Worm (Caenorhabditis elegans): ENCODE results near the gene pkc-2.

The pkc-2 gene

ce11 chrX:9405922-9406321, 41.3 kb downstream of the pkc-2 start:
- TF ChIP-seq lin-14 (GFP tag; optimal IDR thresholded peaks at IDR 0.05), result peak; percentile 28
- peak; percentile 31 for TF ChIP-seq blmp-1 (tag; optimal IDR thresholded peaks at IDR 0.05)
- TF ChIP-seq nhr-47 (tag; optimal IDR thresholded peaks at IDR 0.05), result no peak
- TF ChIP-seq nhr-85 (tag), result peak; percentile 39

- TF ChIP-seq elt-3 (tag; optimal IDR thresholded peaks at IDR 0.05) (peak in 2 of 6 experiments; percentile 28 to 54), nhr-20 (tag; optimal IDR thresholded peaks at IDR 0.05) (peak; percentile 64), lin-14 (GFP tag; optimal IDR thresholded peaks at IDR 0.05) (peak; percentile 74), snu-23 (GFP tag; optimal IDR thresholded peaks at IDR 0.05) (peak; percentile 55), unc-130 (tag; optimal IDR thresholded peaks at IDR 0.05) (peak; percentile 28), blmp-1 (tag; optimal IDR thresholded peaks at IDR 0.05) (peak; percentile 70), nhr-85 (tag) (peak; percentile 87), sptf-1 (tag; optimal IDR thresholded peaks at IDR 0.05) (no peak), fkh-4 (tag; optimal IDR thresholded peaks at IDR 0.05; ENCODE audit: borderline replicate concordance) (no peak), nhr-47 (tag; optimal IDR thresholded peaks at IDR 0.05) (peak; percentile 9), nhr-71 (tag; optimal IDR thresholded peaks at IDR 0.05) (peak; percentile 44), nhr-90 (tag; optimal IDR thresholded peaks at IDR 0.05; ENCODE audit: poor library complexity) (peak; percentile 44), lin-35 (GFP tag; optimal IDR thresholded peaks at IDR 0.05) (peak in 1 of 2 experiments; percentile 16), egl-27 (tag; optimal IDR thresholded peaks at IDR 0.05) (no peak)
Observed at ce11 chrX:9409114-9409513, 44.5 kb downstream of the pkc-2 start.

- TF ChIP-seq nhr-20 (tag; optimal IDR thresholded peaks at IDR 0.05), result peak; percentile 10
- TF ChIP-seq snpc-4 (tag; optimal IDR thresholded peaks at IDR 0.05), result no peak
- TF ChIP-seq elt-2 (tag; optimal IDR thresholded peaks at IDR 0.05), result no peak
- peak; percentile 43 for TF ChIP-seq nhr-77 (tag; optimal IDR thresholded peaks at IDR 0.05)
- no peak for TF ChIP-seq mdl-1 (tag; optimal IDR thresholded peaks at IDR 0.05)
- no peak for TF ChIP-seq efl-1 (optimal IDR thresholded peaks at IDR 0.05)
- peak in 1 of 2 experiments; percentile 35 for TF ChIP-seq efl-1 (GFP tag; optimal IDR thresholded peaks at IDR 0.05 in 1 of 2)
- peak; percentile 39 for TF ChIP-seq tbx-2 (tag; optimal IDR thresholded peaks at IDR 0.05)
- TF ChIP-seq ceh-82 (tag; optimal IDR thresholded peaks at IDR 0.05), result no peak
- no peak for TF ChIP-seq isw-1 (GFP tag; IDR thresholded peaks at IDR 0.05)
- TF ChIP-seq C04F5.9 (tag; optimal IDR thresholded peaks at IDR 0.05), result no peak
- TF ChIP-seq vab-15 (tag; optimal IDR thresholded peaks at IDR 0.05), result no peak
- TF ChIP-seq lin-14 (GFP tag; optimal IDR thresholded peaks at IDR 0.05), result peak; percentile 12
- TF ChIP-seq Y116A8C.19 (tag; optimal IDR thresholded peaks at IDR 0.05; ENCODE audit: borderline replicate concordance), result no peak
Observed at ce11 chrX:9410747-9411146, 46.1 kb downstream of the pkc-2 start.

- TF ChIP-seq fkh-4 (tag; optimal IDR thresholded peaks at IDR 0.05; ENCODE audit: borderline replicate concordance) (no peak), lin-14 (GFP tag; optimal IDR thresholded peaks at IDR 0.05) (peak; percentile 38), skn-1 (tag; optimal IDR thresholded peaks at IDR 0.05) (peak; percentile 1), dpl-1 (GFP tag; optimal IDR thresholded peaks at IDR 0.05) (no peak), hlh-4 (tag; optimal IDR thresholded peaks at IDR 0.05) (no peak), zag-1 (tag; optimal IDR thresholded peaks at IDR 0.05) (no peak), rnt-1 (tag; optimal IDR thresholded peaks at IDR 0.05) (no peak), alr-1 (tag; optimal IDR thresholded peaks at IDR 0.05; ENCODE audit: borderline replicate concordance) (no peak), unc-130 (tag; optimal IDR thresholded peaks at IDR 0.05) (no peak), Y116A8C.19 (tag; optimal IDR thresholded peaks at IDR 0.05; ENCODE audit: borderline replicate concordance) (no peak), dsc-1 (tag; optimal IDR thresholded peaks at IDR 0.05) (peak; percentile 35), sup-37 (GFP tag; optimal IDR thresholded peaks at IDR 0.05) (no peak), F16B12.6 (tag; optimal IDR thresholded peaks at IDR 0.05) (no peak), zip-4 (GFP tag; optimal IDR thresholded peaks at IDR 0.05) (no peak), jun-1 (tag; optimal IDR thresholded peaks at IDR 0.05) (no peak), tlp-1 (tag; optimal IDR thresholded peaks at IDR 0.05) (no peak), nhr-12 (tag; optimal IDR thresholded peaks at IDR 0.05) (no peak), tbx-2 (tag; optimal IDR thresholded peaks at IDR 0.05) (no peak), snpc-4 (tag; optimal IDR thresholded peaks at IDR 0.05) (no peak), pag-3 (tag; optimal IDR thresholded peaks at IDR 0.05; ENCODE audit: borderline replicate concordance, insufficient read depth) (no peak), nhr-71 (tag; optimal IDR thresholded peaks at IDR 0.05) (no peak), aly-2 (tag; optimal IDR thresholded peaks at IDR 0.05) (no peak), egl-13 (tag; optimal IDR thresholded peaks at IDR 0.05) (no peak), efl-1 (optimal IDR thresholded peaks at IDR 0.05) (no peak), efl-1 (GFP tag; optimal IDR thresholded peaks at IDR 0.05 in 1 of 2) (no peak), ets-5 (GFP tag; IDR thresholded peaks at IDR 0.05) (no peak), nhr-77 (tag; optimal IDR thresholded peaks at IDR 0.05) (peak; percentile 20), nhr-90 (tag; optimal IDR thresholded peaks at IDR 0.05; ENCODE audit: poor library complexity) (no peak), isw-1 (GFP tag; IDR thresholded peaks at IDR 0.05) (no peak), snu-23 (GFP tag; optimal IDR thresholded peaks at IDR 0.05) (no peak), pax-3 (tag; optimal IDR thresholded peaks at IDR 0.05) (no peak)
Observed at ce11 chrX:9411675-9412074, 47.1 kb downstream of the pkc-2 start.
